Worm (Caenorhabditis elegans): ENCODE measurements around the gene T23B5.4.

T23B5.4 gene

ce11 chrIV:12689709-12690142, 14.9 kb downstream of the T23B5.4 start (continued):
- peak; percentile 12; the same call in 1 of the 2 replicates for TF ChIP-seq nfyb-1 (GFP tag; IDR thresholded peaks at IDR 0.05)
- peak; percentile 49 for TF ChIP-seq tlf-1 (GFP tag; optimal IDR thresholded peaks at IDR 0.05)
- no peak for TF ChIP-seq tbx-9 (tag; optimal IDR thresholded peaks at IDR 0.05; ENCODE audit: borderline replicate concordance)
- no peak for TF ChIP-seq hlh-26 (GFP tag; conservative IDR thresholded peaks at IDR 0.05)
- TF ChIP-seq die-1 (tag; optimal IDR thresholded peaks at IDR 0.05), result no peak
- TF ChIP-seq Y56A3A.18 (GFP tag; IDR thresholded peaks at IDR 0.05), result no peak
- TF ChIP-seq ztf-28 (GFP tag; IDR thresholded peaks at IDR 0.05), result no peak
- TF ChIP-seq lin-54 (GFP tag; optimal IDR thresholded peaks at IDR 0.05), result peak; percentile 35
- no peak for TF ChIP-seq ZK185.1 (tag; optimal IDR thresholded peaks at IDR 0.05; ENCODE audit: poor library complexity, severe bottlenecking)
- peak; percentile 86 for TF ChIP-seq atf-7 (tag; optimal IDR thresholded peaks at IDR 0.05)
- no peak for TF ChIP-seq snpc-1.1 (tag; optimal IDR thresholded peaks at IDR 0.05; ENCODE audit: insufficient read depth)
- no peak for TF ChIP-seq hmg-1.2 (GFP tag; IDR thresholded peaks at IDR 0.05)
- no peak for TF ChIP-seq lsl-1 (GFP tag; optimal IDR thresholded peaks at IDR 0.05)
- peak; percentile 14 for TF ChIP-seq lin-40 (tag; optimal IDR thresholded peaks at IDR 0.05)
- peak; percentile 97 for TF ChIP-seq ets-4 (GFP tag; optimal IDR thresholded peaks at IDR 0.05)
- peak; percentile 60 to 75 for TF ChIP-seq let-607 (tag; optimal IDR thresholded peaks at IDR 0.05)
- no peak for TF ChIP-seq dpl-1 (GFP tag; optimal IDR thresholded peaks at IDR 0.05)
- peak; percentile 93 for TF ChIP-seq egl-44 (GFP tag; IDR thresholded peaks at IDR 0.05)
- TF ChIP-seq efl-1 (GFP tag; optimal IDR thresholded peaks at IDR 0.05), result no peak
- no peak for TF ChIP-seq K11D2.4 (GFP tag; IDR thresholded peaks at IDR 0.05)
- peak; percentile 66 for TF ChIP-seq chd-7 (tag; optimal IDR thresholded peaks at IDR 0.05)
- TF ChIP-seq lir-1 (GFP tag; conservative IDR thresholded peaks at IDR 0.05), result no peak
- no peak for TF ChIP-seq madf-3 (GFP tag; IDR thresholded peaks at IDR 0.05)

ce11 chrIV:12698880-12699279, 24.1 kb downstream of the T23B5.4 start:
- TF ChIP-seq K11D2.4 (GFP tag; IDR thresholded peaks at IDR 0.05), result no peak
- no peak for TF ChIP-seq unc-62 (GFP tag; optimal IDR thresholded peaks at IDR 0.05)
- TF ChIP-seq nhr-80 (tag; optimal IDR thresholded peaks at IDR 0.05), result peak; percentile 84
- TF ChIP-seq F10E7.11 (tag; optimal IDR thresholded peaks at IDR 0.05), result no peak
- TF ChIP-seq ceh-40 (GFP tag; IDR thresholded peaks at IDR 0.05), result no peak
- TF ChIP-seq cebp-1 (GFP tag; IDR thresholded peaks at IDR 0.05), result no peak
- peak; percentile 3 for TF ChIP-seq cebp-1 (tag; optimal IDR thresholded peaks at IDR 0.05)
- TF ChIP-seq athp-1 (tag; optimal IDR thresholded peaks at IDR 0.05), result no peak
- no peak for TF ChIP-seq nfyb-1 (GFP tag; IDR thresholded peaks at IDR 0.05)
- no peak for TF ChIP-seq F49E8.2 (tag; optimal IDR thresholded peaks at IDR 0.05; ENCODE audit: insufficient read depth)
- no peak for TF ChIP-seq tbp1 (GFP tag; optimal IDR thresholded peaks at IDR 0.05)
- TF ChIP-seq lin-26 (GFP tag; IDR thresholded peaks at IDR 0.05), result no peak
- no peak for TF ChIP-seq mel-28 (tag; optimal IDR thresholded peaks at IDR 0.05; ENCODE audit: borderline replicate concordance)
- TF ChIP-seq rpc-1 (optimal IDR thresholded peaks at IDR 0.05), result no peak
- no peak for TF ChIP-seq rpc-1 (tag; optimal IDR thresholded peaks at IDR 0.05)
- no peak for TF ChIP-seq F37B4.10 (GFP tag; IDR thresholded peaks at IDR 0.05)
- TF ChIP-seq B0019.2 (GFP tag; conservative IDR thresholded peaks at IDR 0.05), result no peak

DNA sequence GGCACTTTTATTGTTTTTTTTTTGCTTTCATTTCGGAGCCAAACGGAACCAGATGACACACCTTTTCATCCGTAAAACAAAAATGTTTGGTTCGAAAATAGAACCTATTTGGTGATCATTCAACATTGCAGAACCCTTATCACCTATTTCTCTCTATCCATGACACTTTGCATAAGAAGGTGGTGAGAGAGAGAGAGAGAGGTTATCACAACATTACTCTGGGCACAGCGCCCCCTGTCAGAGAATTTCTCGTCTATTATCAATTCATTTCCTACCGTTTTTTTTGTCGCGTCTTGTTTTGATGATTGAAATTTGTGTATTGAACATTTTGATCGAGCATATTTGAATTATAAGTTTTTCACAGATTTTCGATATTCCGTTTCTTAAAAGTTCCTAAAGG, 25.4 kb downstream of the T23B5.4 start:
- no peak for TF ChIP-seq nfya-1 (tag; optimal IDR thresholded peaks at IDR 0.05; ENCODE audit: borderline replicate concordance, insufficient read depth)
- TF ChIP-seq ceh-100 (GFP tag; IDR thresholded peaks at IDR 0.05), result no peak
- peak; percentile 87 for TF ChIP-seq nhr-80 (tag; optimal IDR thresholded peaks at IDR 0.05)
- TF ChIP-seq sea-2 (GFP tag; IDR thresholded peaks at IDR 0.05), result no peak
- no peak for TF ChIP-seq Y79H2A.3 (GFP tag; conservative IDR thresholded peaks at IDR 0.05)
- TF ChIP-seq ztf-25 (GFP tag; IDR thresholded peaks at IDR 0.05), result no peak
